Worm (Caenorhabditis elegans) whole organism, late embryonic: ENCODE data around the gene F01D5.2.

Experiments
- C38D4.7 ChIP-seq: fragments of 200-800 bp; sonication (Bioruptor generic); optimal IDR thresholded peaks from 2 replicates; lab custom pipeline; 2018; ENCODE audit warnings: mild to moderate bottlenecking, missing genetic modification characterization, moderate library complexity, missing compliant biosample characterization
- K02D7.2 ChIP-seq: sonication (generic microtip); optimal IDR thresholded peaks from 2 replicates; lab custom pipeline; 2017; ENCODE audit warnings: mild to moderate bottlenecking, missing genetic modification characterization, missing compliant biosample characterization
- T23F11.4 ChIP-seq: fragments of 200-800 bp; sonication (Bioruptor generic); optimal IDR thresholded peaks from 2 replicates; lab custom pipeline; 2018; ENCODE audit warnings: mild to moderate bottlenecking, missing genetic modification characterization, missing compliant biosample characterization
- Y22D7AL.16 ChIP-seq: sonication (generic microtip); optimal IDR thresholded peaks from 2 replicates; lab custom pipeline; 2016; ENCODE audit warnings: missing genetic modification characterization, missing compliant biosample characterization
- ahr-1 ChIP-seq: sonication (generic microtip); optimal IDR thresholded peaks from 2 replicates; lab custom pipeline; 2016; ENCODE audit warnings: missing genetic modification characterization, missing compliant biosample characterization
- ceh-14 ChIP-seq: sonication (generic microtip); optimal IDR thresholded peaks from 2 replicates; lab custom pipeline; 2016; ENCODE audit warnings: missing genotype, missing genetic modification characterization, missing compliant biosample characterization
- ceh-18 ChIP-seq: sonication (generic microtip); optimal IDR thresholded peaks from 2 replicates; lab custom pipeline; 2016; ENCODE audit warnings: missing genetic modification characterization, missing compliant biosample characterization
- ceh-19 ChIP-seq: fragments of 200-800 bp; sonication (Bioruptor generic); optimal IDR thresholded peaks from 2 replicates; lab custom pipeline; 2018; ENCODE audit warnings: mild to moderate bottlenecking, missing genetic modification characterization, missing compliant biosample characterization
- ceh-22 ChIP-seq: sonication (generic microtip); optimal IDR thresholded peaks from 2 replicates; lab custom pipeline; 2017; ENCODE audit warnings: missing biosample characterization, missing genetic modification characterization
- ceh-24 ChIP-seq: sonication (generic microtip); optimal IDR thresholded peaks from 2 replicates; lab custom pipeline; 2016; ENCODE audit warnings: mild to moderate bottlenecking, missing genetic modification characterization, missing compliant biosample characterization
- ceh-31 ChIP-seq: sonication (generic microtip); optimal IDR thresholded peaks from 2 replicates; lab custom pipeline; 2016; ENCODE audit warnings: missing genetic modification characterization, missing compliant biosample characterization
- ceh-34 ChIP-seq: sonication (generic microtip); optimal IDR thresholded peaks from 2 replicates; lab custom pipeline; 2016; ENCODE audit warnings: mild to moderate bottlenecking, missing genetic modification characterization, missing compliant biosample characterization
- ceh-45 ChIP-seq: fragments of 200-800 bp; sonication (Bioruptor generic); IDR thresholded peaks from 2 replicates; pipeline ENCODE4 v1.3.6; 2022; ENCODE audit warnings: missing genetic modification reagents, missing genetic modification characterization, missing compliant biosample characterization
- ceh-48 ChIP-seq: sonication (generic microtip); optimal IDR thresholded peaks from 2 replicates; lab custom pipeline; 2016; ENCODE audit warnings: missing genetic modification characterization, inconsistent platforms, missing compliant biosample characterization
- ceh-9 ChIP-seq: sonication (generic microtip); optimal IDR thresholded peaks from 2 replicates; lab custom pipeline; 2016; ENCODE audit warnings: mild to moderate bottlenecking, missing genetic modification characterization, inconsistent platforms, missing compliant biosample characterization
- che-1 ChIP-seq: sonication (generic microtip); optimal IDR thresholded peaks from 2 replicates; lab custom pipeline; 2016; ENCODE audit warnings: mild to moderate bottlenecking, missing genetic modification characterization, missing compliant biosample characterization
- fax-1 ChIP-seq: sonication (generic microtip); optimal IDR thresholded peaks from 2 replicates; lab custom pipeline; 2016; ENCODE audit warnings: missing genotype, missing genetic modification characterization, missing compliant biosample characterization
- fkh-10 ChIP-seq: fragments of 150-350 bp; optimal IDR thresholded peaks from 2 replicates; lab custom pipeline; 2014; ENCODE audit warnings: missing biosample characterization, missing genetic modification reagents, missing genetic modification characterization
- fkh-6 ChIP-seq: sonication (generic microtip); optimal IDR thresholded peaks from 2 replicates; lab custom pipeline; 2016; ENCODE audit warnings: missing genetic modification characterization, missing compliant biosample characterization
- gmeb-2 ChIP-seq: sonication (generic microtip); optimal IDR thresholded peaks from 2 replicates; lab custom pipeline; 2016; ENCODE audit warnings: missing genetic modification characterization, inconsistent platforms, missing compliant biosample characterization
- hlh-13 ChIP-seq: fragments of 200-800 bp; sonication (Bioruptor generic); optimal IDR thresholded peaks from 2 replicates; lab custom pipeline; 2018; ENCODE audit warnings: mild to moderate bottlenecking, missing genetic modification characterization, missing compliant biosample characterization
- hlh-6 ChIP-seq: sonication (generic microtip); optimal IDR thresholded peaks from 2 replicates; lab custom pipeline; 2016; ENCODE audit warnings: missing genotype, missing genetic modification characterization, missing compliant biosample characterization
- hlh-8 ChIP-seq: sonication (generic microtip); optimal IDR thresholded peaks from 2 replicates; lab custom pipeline; 2016; ENCODE audit warnings: missing genotype, missing genetic modification characterization, missing compliant biosample characterization
- lim-6 ChIP-seq: sonication (generic microtip); optimal IDR thresholded peaks from 2 replicates; lab custom pipeline; 2016; ENCODE audit warnings: missing genetic modification characterization, missing compliant biosample characterization
- mec-3 ChIP-seq: sonication (generic microtip); optimal IDR thresholded peaks from 2 replicates; lab custom pipeline; 2016; ENCODE audit warnings: borderline replicate concordance, missing genetic modification characterization, missing compliant biosample characterization
- nfya-1 ChIP-seq: sonication (generic microtip); optimal IDR thresholded peaks from 2 replicates; lab custom pipeline; 2017; ENCODE audit warnings: missing genetic modification characterization, mild to moderate bottlenecking, missing compliant biosample characterization, antibody characterized with exemption, moderate library complexity
- nhr-11 ChIP-seq: fragments of 150-350 bp; optimal IDR thresholded peaks from 2 replicates; lab custom pipeline; 2014; ENCODE audit warnings: missing biosample characterization, missing genetic modification characterization
- nhr-232 ChIP-seq: sonication (generic microtip); optimal IDR thresholded peaks from 2 replicates; lab custom pipeline; 2016; ENCODE audit warnings: missing genetic modification characterization, missing compliant biosample characterization
- odd-2 ChIP-seq: sonication (generic microtip); optimal IDR thresholded peaks from 2 replicates; lab custom pipeline; 2017; ENCODE audit warnings: antibody characterized with exemption, mild to moderate bottlenecking, missing genetic modification characterization, missing compliant biosample characterization
- pag-3 ChIP-seq: sonication (generic microtip); optimal IDR thresholded peaks from 2 replicates; lab custom pipeline; 2016; ENCODE audit warnings: missing compliant biosample characterization, missing genetic modification characterization, borderline replicate concordance
- pax-1 ChIP-seq: fragments of 150-350 bp; optimal IDR thresholded peaks from 2 replicates; lab custom pipeline; 2014; ENCODE audit warnings: missing biosample characterization, missing genetic modification characterization
- pha-2 ChIP-seq: sonication (generic microtip); optimal IDR thresholded peaks from 2 replicates; lab custom pipeline; 2017; ENCODE audit warnings: mild to moderate bottlenecking, missing genetic modification characterization, missing compliant biosample characterization
- rnt-1 ChIP-seq: sonication (generic microtip); optimal IDR thresholded peaks from 2 replicates; lab custom pipeline; 2016; ENCODE audit warnings: missing genetic modification characterization, missing compliant biosample characterization
- sdc-2 ChIP-seq: sonication (generic microtip); optimal IDR thresholded peaks from 2 replicates; lab custom pipeline; 2016; ENCODE audit warnings: missing genotype, missing genetic modification characterization, missing compliant biosample characterization
- syd-9 ChIP-seq: sonication (generic microtip); optimal IDR thresholded peaks from 2 replicates; lab custom pipeline; 2016; ENCODE audit warnings: mild to moderate bottlenecking, missing genetic modification characterization, moderate library complexity, missing compliant biosample characterization
- tbx-2 ChIP-seq: sonication (generic microtip); optimal IDR thresholded peaks from 2 replicates; lab custom pipeline; 2016; ENCODE audit warnings: missing genetic modification characterization, missing compliant biosample characterization
- tbx-7 ChIP-seq: sonication (generic microtip); optimal IDR thresholded peaks from 2 replicates; lab custom pipeline; 2016; ENCODE audit warnings: missing genotype, missing genetic modification characterization, missing compliant biosample characterization
- ttx-3 ChIP-seq: sonication (generic microtip); optimal IDR thresholded peaks from 2 replicates; lab custom pipeline; 2016; ENCODE audit warnings: missing genetic modification reagents, missing genetic modification characterization, missing compliant biosample characterization
- unc-42 ChIP-seq: sonication (generic microtip); optimal IDR thresholded peaks from 2 replicates; lab custom pipeline; 2016; ENCODE audit warnings: missing genotype, missing genetic modification characterization, missing compliant biosample characterization
- unc-86 ChIP-seq: sonication (generic microtip); optimal IDR thresholded peaks from 2 replicates; lab custom pipeline; 2016; ENCODE audit warnings: missing genetic modification characterization, missing compliant biosample characterization
- zip-5 ChIP-seq: sonication (generic microtip); optimal IDR thresholded peaks from 2 replicates; lab custom pipeline; 2016; ENCODE audit warnings: missing genetic modification characterization, missing compliant biosample characterization
- ztf-16 ChIP-seq: sonication (generic microtip); optimal IDR thresholded peaks from 2 replicates; lab custom pipeline; 2017; ENCODE audit warnings: missing genetic modification characterization, missing compliant biosample characterization

Gene F01D5.2

DNA sequence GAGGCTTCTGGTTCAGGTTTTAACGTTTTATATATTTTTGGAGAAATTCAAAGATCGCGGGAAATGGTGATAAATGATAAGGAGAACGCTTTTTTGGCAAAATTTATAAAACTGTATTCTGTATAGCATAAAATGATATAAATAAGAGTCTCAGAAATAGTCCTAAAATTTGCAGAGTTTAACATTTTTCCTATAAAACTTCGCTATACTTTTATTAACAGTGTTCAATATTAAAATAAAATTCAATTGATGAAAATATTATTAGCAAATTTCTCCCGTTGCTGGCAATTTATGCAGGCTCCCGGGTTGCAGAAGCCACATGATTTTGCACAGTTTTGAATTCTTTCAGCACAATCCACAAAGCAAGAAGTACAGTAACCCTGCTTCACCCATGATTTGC, at the start of gene F01D5.2:
Gene F01D5.2, minus strand, starts transcription at position 101 of the 400 bp plus-strand sequence.
- TF ChIP-seq ceh-19 (GFP tag; lab: Kevin White, UChicago) (no peak), T23F11.4 (GFP tag; lab: Kevin White, UChicago) (no peak), sdc-2 (tag; lab: Kevin White, UChicago) (no peak), fkh-6 (no peak), lim-6 (no peak), ceh-31 (tag; lab: Kevin White, UChicago) (no peak), ceh-48 (tag; lab: Kevin White, UChicago) (no peak), hlh-13 (GFP tag; lab: Kevin White, UChicago) (no peak)

- TF ChIP-seq ceh-14 (tag; lab: Kevin White, UChicago) (no peak), C38D4.7 (GFP tag; lab: Kevin White, UChicago) (no peak), ceh-34 (tag; lab: Kevin White, UChicago) (peak; percentile 47), Y22D7AL.16 (tag; lab: Kevin White, UChicago) (no peak), ceh-31 (tag; lab: Kevin White, UChicago) (peak; percentile 34), pha-2 (tag; lab: Kevin White, UChicago) (no peak), ceh-18 (peak; percentile 21), unc-42 (no peak), rnt-1 (tag; lab: Kevin White, UChicago) (peak; percentile 17), ceh-19 (GFP tag; lab: Kevin White, UChicago) (peak; percentile 3), ztf-16 (no peak), ahr-1 (tag; lab: Kevin White, UChicago) (no peak), nhr-232 (tag; lab: Kevin White, UChicago) (no peak), hlh-6 (tag; lab: Kevin White, UChicago) (no peak), sdc-2 (tag; lab: Kevin White, UChicago) (peak; percentile 39)
Measured at ce11 chrII:14046491-14046890, 47.6 kb upstream of the F01D5.2 start.

DNA sequence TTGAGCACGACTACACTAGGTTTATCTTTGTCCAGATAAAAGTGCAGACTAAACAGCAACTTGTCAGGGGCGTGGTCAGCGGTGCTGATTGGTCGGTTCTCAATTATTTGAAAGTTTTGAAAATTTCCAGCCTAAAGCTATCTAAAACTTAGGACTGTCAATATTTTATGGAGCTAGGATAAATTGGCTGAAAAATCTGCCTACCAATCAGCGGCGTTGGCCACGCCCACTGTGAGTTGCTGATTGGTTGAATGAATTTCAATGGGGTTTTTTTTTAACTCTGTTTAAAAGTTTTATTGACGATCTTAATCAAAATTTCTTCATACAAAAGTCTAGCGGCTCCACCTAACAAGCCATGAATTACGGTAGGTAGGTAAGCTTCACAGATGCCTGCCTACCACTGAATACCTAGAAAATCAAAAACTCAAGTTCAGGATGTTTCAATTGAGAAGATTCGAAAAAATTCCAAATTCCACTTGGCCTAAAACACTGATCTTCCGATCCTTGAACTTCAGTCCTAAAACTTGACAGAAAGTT, 47.1 kb upstream of the F01D5.2 start:
- TF ChIP-seq zip-5 (tag; lab: Kevin White, UChicago) (no peak), nfya-1 (tag; lab: Kevin White, UChicago) (peak; percentile 83)

- TF ChIP-seq fax-1 (tag; lab: Kevin White, UChicago) (no peak), nfya-1 (tag; lab: Kevin White, UChicago) (no peak), unc-42 (no peak), rnt-1 (tag; lab: Kevin White, UChicago) (no peak)
Measured at ce11 chrII:14045235-14045634, 46.4 kb upstream of the F01D5.2 start.

- TF ChIP-seq fkh-10 (no peak), ceh-14 (tag; lab: Kevin White, UChicago) (peak; percentile 39), odd-2 (tag; lab: Kevin White, UChicago) (no peak), ceh-18 (peak; percentile 80), pag-3 (tag; lab: Kevin White, UChicago) (no peak), pax-1 (tag; lab: Kevin White, UChicago) (no peak), gmeb-2 (tag; lab: Kevin White, UChicago) (no peak), ztf-16 (no peak), ceh-48 (tag; lab: Kevin White, UChicago) (no peak), unc-42 (peak; percentile 49), ceh-19 (GFP tag; lab: Kevin White, UChicago) (no peak), nhr-232 (tag; lab: Kevin White, UChicago) (no peak), ceh-22 (tag; lab: Kevin White, UChicago) (no peak), unc-86 (tag; lab: Kevin White, UChicago) (no peak), K02D7.2 (no peak), ceh-31 (tag; lab: Kevin White, UChicago) (peak; percentile 23), mec-3 (tag; lab: Kevin White, UChicago) (no peak), hlh-8 (tag; lab: Kevin White, UChicago) (no peak), tbx-7 (tag; lab: Kevin White, UChicago) (no peak), ceh-45 (no peak), hlh-6 (tag; lab: Kevin White, UChicago) (no peak), T23F11.4 (GFP tag; lab: Kevin White, UChicago) (no peak), lim-6 (no peak), fkh-6 (no peak), che-1 (tag; lab: Kevin White, UChicago) (no peak), syd-9 (tag; lab: Kevin White, UChicago) (no peak), ceh-24 (no peak), ceh-9 (no peak), ceh-34 (tag; lab: Kevin White, UChicago) (peak; percentile 78), nhr-11 (tag; lab: Kevin White, UChicago) (no peak), tbx-2 (tag; lab: Kevin White, UChicago) (peak; percentile 31), C38D4.7 (GFP tag; lab: Kevin White, UChicago) (no peak), ttx-3 (tag; lab: Kevin White, UChicago) (no peak)
Measured at ce11 chrII:14044199-14044598, 45.3 kb upstream of the F01D5.2 start.
